Worm (Caenorhabditis elegans) whole organism, mixed stage, embryonic: Measurements from ENCODE around the gene cbs-2.

Experiments
- blmp-1 ChIP-seq: fragments of 150-350 bp; optimal IDR thresholded peaks from 2 replicates; lab custom pipeline; 2014; ENCODE audit warnings: missing biosample characterization, missing genetic modification characterization
- ceh-43 ChIP-seq: fragments of 200-800 bp; sonication (Bioruptor generic); optimal IDR thresholded peaks from 2 replicates; lab custom pipeline; 2018; ENCODE audit warnings: mild to moderate bottlenecking, missing genetic modification characterization, moderate library complexity, missing compliant biosample characterization
- ces-1 ChIP-seq: fragments of 150-350 bp; optimal IDR thresholded peaks from 2 replicates; lab custom pipeline; 2014; ENCODE audit warnings: missing biosample characterization, missing genetic modification reagents, missing genetic modification characterization
- flh-1 ChIP-seq: fragments of 200-800 bp; sonication (Bioruptor generic); optimal IDR thresholded peaks from 2 replicates; lab custom pipeline; 2018; ENCODE audit warnings: mild to moderate bottlenecking, missing genetic modification characterization, moderate library complexity, missing compliant biosample characterization
- lin-13 ChIP-seq: fragments of 150-350 bp; optimal IDR thresholded peaks from 2 replicates; lab custom pipeline; 2014; ENCODE audit warnings: missing biosample characterization, missing genetic modification characterization
- mab-5 ChIP-seq: fragments of 150-350 bp; optimal IDR thresholded peaks from 2 replicates; lab custom pipeline; 2014; ENCODE audit warnings: missing biosample characterization, missing genetic modification characterization
- mls-2 ChIP-seq: sonication (generic microtip); optimal IDR thresholded peaks from 2 replicates; lab custom pipeline; 2016; ENCODE audit warnings: mild to moderate bottlenecking, missing genetic modification characterization, moderate library complexity, missing compliant biosample characterization
- nhr-12 ChIP-seq: fragments of 150-350 bp; optimal IDR thresholded peaks from 2 replicates; lab custom pipeline; 2014; ENCODE audit warnings: missing biosample characterization, missing genetic modification characterization
- pha-4 ChIP-seq: fragments of 150-350 bp; optimal IDR thresholded peaks from 2 replicates; lab custom pipeline; 2018; ENCODE audit warnings: missing biosample characterization, missing genetic modification reagents, missing genetic modification characterization
- snpc-4 ChIP-seq: fragments of 150-350 bp; optimal IDR thresholded peaks from 2 replicates; lab custom pipeline; 2014; ENCODE audit warnings: missing biosample characterization, missing genetic modification characterization
- tbx-8 ChIP-seq: fragments of 200-800 bp; sonication (Bioruptor generic); optimal IDR thresholded peaks from 2 replicates; lab custom pipeline; 2018; ENCODE audit warnings: mild to moderate bottlenecking, missing genetic modification characterization, moderate library complexity, missing compliant biosample characterization
- unc-39 ChIP-seq: fragments of 150-350 bp; optimal IDR thresholded peaks from 2 replicates; lab custom pipeline; 2014; ENCODE audit warnings: missing biosample characterization, missing genetic modification characterization
- unc-62 ChIP-seq: fragments of 150-350 bp; optimal IDR thresholded peaks from 2 replicates; lab custom pipeline; 2014; ENCODE audit warnings: missing biosample characterization, missing genetic modification reagents, missing genetic modification characterization

DNA sequence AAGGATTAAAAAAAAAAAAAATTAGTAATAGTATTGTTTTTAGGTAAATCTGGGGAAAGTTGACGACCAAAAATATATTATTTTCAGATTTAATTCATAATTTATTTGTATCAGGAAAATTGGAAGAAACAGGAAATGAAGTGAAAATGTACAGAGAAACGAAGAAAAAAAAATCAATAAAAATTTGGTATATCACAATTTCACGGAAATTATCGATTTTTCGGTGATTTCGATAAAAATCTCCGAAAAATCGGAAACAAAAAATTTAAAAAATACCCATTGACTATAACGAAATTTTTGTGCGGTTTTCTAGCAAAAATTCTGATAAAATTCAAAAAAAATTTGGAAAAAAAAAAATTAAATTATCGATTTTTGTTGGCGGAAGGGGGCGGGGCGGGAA lies 31.1 kb downstream of the cbs-2 start:
- TF ChIP-seq mls-2 (tag; lab: Kevin White, UChicago) (no peak), flh-1 (GFP tag; lab: Kevin White, UChicago) (no peak), pha-4 (tag; lab: Kevin White, UChicago) (no peak), tbx-8 (no peak), unc-39 (tag; lab: Kevin White, UChicago) (no peak), nhr-12 (no peak), blmp-1 (no peak), ceh-43 (GFP tag; lab: Kevin White, UChicago) (no peak), unc-62 (no peak), snpc-4 (tag; lab: Kevin White, UChicago) (no peak), mab-5 (tag; lab: Kevin White, UChicago) (no peak), lin-13 (tag; lab: Kevin White, UChicago) (no peak), ces-1 (no peak)
